Worm (Caenorhabditis elegans) whole organism, L1 larva: ENCODE data around the gene Y116A8B.1.

Experiments
- C04F5.9 ChIP-seq: sonication (generic microtip); optimal IDR thresholded peaks from 2 replicates; lab custom pipeline; 2016; ENCODE audit warnings: missing genetic modification characterization, missing compliant biosample characterization
- F16B12.6 ChIP-seq: fragments of 150-350 bp; optimal IDR thresholded peaks from 2 replicates; lab custom pipeline; 2014; ENCODE audit warnings: missing biosample characterization, missing genetic modification characterization
- aha-1 ChIP-seq: fragments of 150-350 bp; optimal IDR thresholded peaks from 2 replicates; lab custom pipeline; 2014; ENCODE audit warnings: missing biosample characterization, missing genetic modification characterization
- alr-1 ChIP-seq: fragments of 200-800 bp; sonication (Bioruptor generic); optimal IDR thresholded peaks from 2 replicates; lab custom pipeline; 2018; ENCODE audit warnings: borderline replicate concordance, mild to moderate bottlenecking, missing genetic modification characterization, missing compliant biosample characterization
- aly-2 ChIP-seq: fragments of 150-350 bp; optimal IDR thresholded peaks from 2 replicates; lab custom pipeline; 2014; ENCODE audit warnings: missing biosample characterization, missing genetic modification characterization
- blmp-1 ChIP-seq: fragments of 150-350 bp; optimal IDR thresholded peaks from 2 replicates; lab custom pipeline; 2014; ENCODE audit warnings: missing biosample characterization, missing genetic modification characterization
- ceh-8 ChIP-seq: fragments of 200-800 bp; sonication (Bioruptor generic); optimal IDR thresholded peaks from 2 replicates; lab custom pipeline; 2018; ENCODE audit warnings: mild to moderate bottlenecking, missing genetic modification characterization, moderate library complexity, missing compliant biosample characterization
- ceh-82 ChIP-seq, 3 experiments: fragments of 150-350 bp in 1 of 3; sonication (generic microtip) in 2 of 3; optimal IDR thresholded peaks; 2 replicates each; lab custom pipeline; 2014 to 2017; ENCODE audit warnings: missing biosample characterization in 3 of 3, missing genetic modification characterization in 3 of 3
- ceh-88 ChIP-seq: fragments of 200-800 bp; sonication (Bioruptor generic); IDR thresholded peaks from 2 replicates; pipeline ENCODE4 v1.3.6; 2022; ENCODE audit warnings: missing genetic modification characterization, missing compliant biosample characterization
- dpl-1 ChIP-seq, 3 experiments: fragments of 150-350 bp in 2 of 3; sonication (generic microtip) in 1 of 3; optimal IDR thresholded peaks; 2 replicates each; lab custom pipeline; 2014 to 2017; ENCODE audit warnings: missing biosample characterization in 3 of 3, missing genetic modification characterization in 3 of 3, missing genetic modification reagents in 3 of 3
- dsc-1 ChIP-seq: sonication (generic microtip); optimal IDR thresholded peaks from 2 replicates; lab custom pipeline; 2016; ENCODE audit warnings: mild to moderate bottlenecking, missing genetic modification characterization, missing compliant biosample characterization
- efl-3 ChIP-seq: fragments of 200-800 bp; sonication (Bioruptor generic); optimal IDR thresholded peaks from 2 replicates; lab custom pipeline; 2018; ENCODE audit warnings: mild to moderate bottlenecking, missing genetic modification characterization, missing compliant biosample characterization
- egl-13 ChIP-seq: sonication (generic microtip); optimal IDR thresholded peaks from 2 replicates; lab custom pipeline; 2016; ENCODE audit warnings: missing genotype, missing genetic modification reagents, missing genetic modification characterization, missing compliant biosample characterization
- egl-27 ChIP-seq, 2 experiments: fragments of 150-350 bp in 1 of 2; sonication (generic microtip); optimal IDR thresholded peaks; 3 replicates each; lab custom pipeline; 2017 to 2018; ENCODE audit warnings: missing biosample characterization in 2 of 2, missing genetic modification characterization in 2 of 2, missing genetic modification reagents in 2 of 2
- elt-2 ChIP-seq: sonication (generic microtip); optimal IDR thresholded peaks from 2 replicates; lab custom pipeline; 2016; ENCODE audit warnings: missing genetic modification characterization, mild to moderate bottlenecking, inconsistent platforms, missing compliant biosample characterization, missing genetic modification reagents
- elt-3 ChIP-seq, 6 experiments: fragments of 150-350 bp in 1 of 6; sonication (generic microtip); optimal IDR thresholded peaks; 2 replicates each; lab custom pipeline; 2017 to 2018; ENCODE audit warnings: missing biosample characterization in 6 of 6, missing genetic modification characterization in 6 of 6, inconsistent platforms in 1 of 6
- fkh-10 ChIP-seq: sonication (generic microtip); optimal IDR thresholded peaks from 2 replicates; lab custom pipeline; 2017; ENCODE audit warnings: missing biosample characterization, missing genetic modification reagents, missing genetic modification characterization
- fkh-8 ChIP-seq: sonication (generic microtip); optimal IDR thresholded peaks from 2 replicates; lab custom pipeline; 2016; ENCODE audit warnings: mild to moderate bottlenecking, missing genetic modification characterization, missing compliant biosample characterization
- fos-1 ChIP-seq: fragments of 150-350 bp; optimal IDR thresholded peaks from 2 replicates; lab custom pipeline; 2014; ENCODE audit warnings: missing biosample characterization, missing genetic modification characterization
- hlh-4 ChIP-seq: sonication (generic microtip); optimal IDR thresholded peaks from 2 replicates; lab custom pipeline; 2016; ENCODE audit warnings: mild to moderate bottlenecking, missing genetic modification characterization, missing compliant biosample characterization
- hpl-2 ChIP-seq: fragments of 150-350 bp; optimal IDR thresholded peaks from 2 replicates; lab custom pipeline; 2014; ENCODE audit warnings: missing biosample characterization, missing genetic modification reagents, missing genetic modification characterization
- irx-1 ChIP-seq: sonication (generic microtip); optimal IDR thresholded peaks from 2 replicates; lab custom pipeline; 2016; ENCODE audit warnings: missing genetic modification characterization, missing compliant biosample characterization
- isw-1 ChIP-seq: fragments of 200-800 bp; sonication (Bioruptor generic); IDR thresholded peaks from 2 replicates; pipeline ENCODE4 v1.3.6; 2022; ENCODE audit warnings: missing genetic modification characterization, missing compliant biosample characterization
- lin-14 ChIP-seq: fragments of 200-800 bp; sonication (Bioruptor generic); optimal IDR thresholded peaks from 2 replicates; lab custom pipeline; 2018; ENCODE audit warnings: mild to moderate bottlenecking, missing genetic modification characterization, moderate library complexity, missing compliant biosample characterization
- lin-15B ChIP-seq: fragments of 150-350 bp; sonication (generic microtip); optimal IDR thresholded peaks from 3 replicates; lab custom pipeline; 2014; ENCODE audit warnings: missing biosample characterization, missing genetic modification characterization
- lin-35 ChIP-seq, 2 experiments: fragments of 150-350 bp; optimal IDR thresholded peaks; 2 replicates each; lab custom pipeline; 2014; ENCODE audit warnings: missing biosample characterization in 2 of 2, missing genetic modification characterization in 2 of 2, missing genetic modification reagents in 2 of 2
- lin-39 ChIP-seq: fragments of 150-350 bp; optimal IDR thresholded peaks from 2 replicates; lab custom pipeline; 2014; ENCODE audit warnings: missing biosample characterization, missing genetic modification reagents, missing genetic modification characterization
- mep-1 ChIP-seq: fragments of 150-350 bp; optimal IDR thresholded peaks from 2 replicates; lab custom pipeline; 2014; ENCODE audit warnings: missing biosample characterization, missing genetic modification characterization
- nhr-12 ChIP-seq: sonication (generic microtip); optimal IDR thresholded peaks from 2 replicates; lab custom pipeline; 2017; ENCODE audit warnings: missing biosample characterization, missing genetic modification characterization
- nhr-20 ChIP-seq: sonication (generic microtip); optimal IDR thresholded peaks from 2 replicates; lab custom pipeline; 2016; ENCODE audit warnings: mild to moderate bottlenecking, missing genetic modification characterization, missing compliant biosample characterization
- nhr-47 ChIP-seq: sonication (generic microtip); optimal IDR thresholded peaks from 2 replicates; lab custom pipeline; 2016; ENCODE audit warnings: mild to moderate bottlenecking, missing genetic modification characterization, moderate library complexity, missing compliant biosample characterization
- nhr-90 ChIP-seq: sonication (generic microtip); optimal IDR thresholded peaks from 2 replicates; lab custom pipeline; 2016; ENCODE audit warnings: mild to moderate bottlenecking, missing genetic modification characterization, missing compliant biosample characterization; ENCODE audit not compliant: poor library complexity
- pax-3 ChIP-seq: fragments of 200-800 bp; sonication (Bioruptor generic); optimal IDR thresholded peaks from 2 replicates; lab custom pipeline; 2018; ENCODE audit warnings: mild to moderate bottlenecking, missing genetic modification characterization, moderate library complexity, missing compliant biosample characterization
- skn-1 ChIP-seq: fragments of 150-350 bp; optimal IDR thresholded peaks from 2 replicates; lab custom pipeline; 2014; ENCODE audit warnings: missing biosample characterization, missing genetic modification characterization
- sox-4 ChIP-seq: sonication (generic microtip); optimal IDR thresholded peaks from 2 replicates; lab custom pipeline; 2016; ENCODE audit warnings: missing genetic modification characterization, missing compliant biosample characterization
- tbx-2 ChIP-seq: sonication (generic microtip); optimal IDR thresholded peaks from 2 replicates; lab custom pipeline; 2016; ENCODE audit warnings: missing genetic modification characterization, missing compliant biosample characterization
- unc-62 ChIP-seq: fragments of 150-350 bp; optimal IDR thresholded peaks from 2 replicates; lab custom pipeline; 2014; ENCODE audit warnings: missing biosample characterization, missing genetic modification reagents, missing genetic modification characterization
- unc-86 ChIP-seq: sonication (generic microtip); optimal IDR thresholded peaks from 2 replicates; lab custom pipeline; 2016; ENCODE audit warnings: missing genetic modification characterization, missing compliant biosample characterization
- unc-98 ChIP-seq: fragments of 200-800 bp; sonication (Bioruptor generic); IDR thresholded peaks from 2 replicates; pipeline ENCODE4 v1.3.6; 2022; ENCODE audit warnings: missing genetic modification characterization, missing compliant biosample characterization
- vab-15 ChIP-seq: sonication (generic microtip); optimal IDR thresholded peaks from 2 replicates; lab custom pipeline; 2017; ENCODE audit warnings: missing genotype, mild to moderate bottlenecking, missing genetic modification characterization, missing compliant biosample characterization
- zip-4 ChIP-seq: fragments of 200-800 bp; sonication (Bioruptor generic); optimal IDR thresholded peaks from 2 replicates; lab custom pipeline; 2018; ENCODE audit warnings: mild to moderate bottlenecking, missing genetic modification characterization, moderate library complexity, missing compliant biosample characterization

Y116A8B.1 gene

DNA sequence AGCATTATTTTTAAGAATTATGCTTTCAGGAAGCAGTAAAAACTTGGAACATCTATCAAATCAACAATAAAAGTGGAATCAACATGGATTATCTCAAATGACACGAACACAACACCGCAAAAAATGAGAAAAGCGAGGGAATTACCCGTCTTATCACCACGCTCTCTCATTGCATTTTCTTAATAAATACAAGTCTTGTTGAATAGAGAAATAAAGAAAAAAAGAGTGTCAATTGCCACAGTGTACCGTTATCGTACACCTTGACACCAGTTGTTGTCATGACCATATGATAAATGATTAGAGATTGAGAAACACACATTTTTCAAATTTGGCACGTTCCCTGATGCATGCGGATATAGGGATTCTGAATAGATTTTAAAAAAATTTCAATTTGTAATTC is 47.6 kb downstream of the Y116A8B.1 start (continued):
- no peak for TF ChIP-seq F16B12.6 (tag; lab: Kevin White, UChicago)
- no peak for TF ChIP-seq unc-98
- no peak for TF ChIP-seq lin-39
- TF ChIP-seq ceh-88 (GFP tag; lab: Robert Waterston, UW), result no peak
- TF ChIP-seq mep-1 (tag; lab: Kevin White, UChicago), result no peak
- no peak for TF ChIP-seq sox-4 (tag; lab: Kevin White, UChicago)
- no peak for TF ChIP-seq isw-1 (GFP tag; lab: Robert Waterston, UW)
- TF ChIP-seq aly-2 (tag; lab: Kevin White, UChicago), result no peak
- TF ChIP-seq skn-1 (tag; lab: Kevin White, UChicago), result no peak
- TF ChIP-seq dpl-1 (GFP tag; optimal IDR thresholded peaks at IDR 0.05; lab: Kevin White, UChicago), result no peak
- no peak for TF ChIP-seq pax-3 (tag; lab: Kevin White, UChicago)
- TF ChIP-seq fos-1, result no peak
- no peak for TF ChIP-seq lin-14 (GFP tag; lab: Kevin White, UChicago)
- TF ChIP-seq hlh-4, result no peak
- peak in 1 of 2 experiments; percentile 69 for TF ChIP-seq lin-35 (GFP tag; optimal IDR thresholded peaks at IDR 0.05; lab: Kevin White, UChicago)
- peak; percentile 27 for TF ChIP-seq nhr-20
- TF ChIP-seq, all 84 proteins: peak for 9

DNA sequence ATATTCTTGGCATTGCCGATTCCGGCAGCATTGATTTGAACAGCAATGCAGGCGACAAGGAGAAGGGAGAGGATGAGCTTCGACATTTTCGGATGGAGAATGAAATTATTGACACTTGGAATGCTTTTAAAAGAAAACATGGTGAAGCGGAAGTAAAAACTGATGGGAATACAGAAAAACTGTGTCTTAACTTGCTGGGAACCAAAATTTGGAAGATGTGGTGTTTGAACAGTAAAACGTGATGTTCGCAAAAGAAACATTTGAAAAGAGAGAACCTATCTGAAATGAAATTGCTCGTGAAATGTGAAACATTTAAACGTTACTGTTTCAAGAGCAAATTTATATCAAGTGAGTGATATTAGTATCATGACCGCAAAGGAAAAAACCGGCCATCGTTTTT is 48.6 kb downstream of the Y116A8B.1 start, which contains the start of gene F26D10.13:
F26D10.13 (minus strand) TSS at position 101 of the 400 bp plus-strand sequence.
- TF ChIP-seq nhr-47 (tag; lab: Kevin White, UChicago) (no peak), unc-62 (GFP tag; lab: Kevin White, UChicago) (no peak), nhr-20 (no peak)

DNA sequence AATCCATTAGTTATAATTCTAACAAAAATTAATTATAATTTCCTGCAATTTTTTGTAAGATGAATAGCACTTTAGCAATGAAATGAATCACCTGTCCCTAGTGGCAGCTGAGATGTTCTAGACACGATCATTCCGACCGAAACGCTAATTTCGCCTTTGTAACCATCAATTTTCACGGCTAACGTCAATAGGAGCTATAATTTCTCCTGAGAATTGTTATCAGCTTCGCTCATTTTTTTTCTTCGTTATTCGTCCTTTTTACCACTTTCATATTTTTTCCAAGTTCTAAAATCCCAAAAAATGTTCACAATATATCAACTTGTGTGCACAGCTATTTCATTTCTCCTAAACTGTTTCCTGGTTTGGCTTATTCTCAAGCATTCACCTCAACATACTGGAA is 49.1 kb downstream of the Y116A8B.1 start, which contains the start of gene str-187:
str-187 (plus strand) TSS at position 301 of the 400 bp plus-strand sequence.
- TF ChIP-seq ceh-82 (tag; optimal IDR thresholded peaks at IDR 0.05; lab: Kevin White, UChicago), result no peak
- no peak for TF ChIP-seq unc-86 (tag; lab: Kevin White, UChicago)
- TF ChIP-seq elt-3 (tag; optimal IDR thresholded peaks at IDR 0.05; lab: Kevin White, UChicago), result no peak
- TF ChIP-seq lin-14 (GFP tag; lab: Kevin White, UChicago), result no peak
- TF ChIP-seq elt-2, result no peak
- TF ChIP-seq zip-4, result no peak
- TF ChIP-seq sox-4 (tag; lab: Kevin White, UChicago), result no peak
- TF ChIP-seq nhr-90, result no peak
- no peak for TF ChIP-seq isw-1 (GFP tag; lab: Robert Waterston, UW)
- no peak for TF ChIP-seq ceh-8
- TF ChIP-seq dsc-1, result no peak
- no peak for TF ChIP-seq alr-1 (tag; lab: Kevin White, UChicago)
- no peak for TF ChIP-seq fkh-10
- TF ChIP-seq blmp-1 (tag; lab: Kevin White, UChicago), result no peak
- no peak for TF ChIP-seq vab-15 (tag; lab: Kevin White, UChicago)
- no peak for TF ChIP-seq lin-15B (tag; lab: Kevin White, UChicago)
- no peak for TF ChIP-seq irx-1
- TF ChIP-seq nhr-12 (tag; lab: Kevin White, UChicago), result no peak
- no peak for TF ChIP-seq egl-27 (tag; optimal IDR thresholded peaks at IDR 0.05; lab: Kevin White, UChicago)
- no peak for TF ChIP-seq hpl-2

DNA sequence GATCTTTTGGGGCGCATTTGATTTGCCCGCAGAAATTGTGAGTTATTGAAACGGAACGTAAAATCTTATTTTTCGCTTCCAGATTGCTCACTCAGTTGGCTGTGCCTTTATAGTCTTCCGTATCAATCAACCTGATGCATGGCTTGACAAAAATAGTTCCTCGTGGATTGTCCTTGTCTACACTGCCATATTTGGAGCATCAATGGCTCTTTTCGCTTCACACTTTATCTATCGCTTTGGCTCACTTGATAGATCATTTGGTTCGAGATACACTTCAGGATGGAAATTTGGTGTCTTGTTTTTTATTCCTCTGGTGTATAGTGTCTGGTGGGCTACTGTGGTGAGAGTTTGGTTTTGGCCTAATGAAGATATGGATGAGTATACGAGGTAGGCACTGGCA is 49.6 kb downstream of the Y116A8B.1 start:
- TF ChIP-seq aha-1 (tag; lab: Kevin White, UChicago) (no peak), efl-3 (no peak), alr-1 (tag; lab: Kevin White, UChicago) (no peak), elt-3 (tag; optimal IDR thresholded peaks at IDR 0.05; lab: Kevin White, UChicago) (no peak), lin-35 (GFP tag; optimal IDR thresholded peaks at IDR 0.05; lab: Kevin White, UChicago) (no peak), fkh-8 (tag; lab: Kevin White, UChicago) (no peak), C04F5.9 (no peak), hlh-4 (no peak), ceh-8 (no peak), tbx-2 (no peak), egl-13 (no peak), unc-98 (no peak)
